Worm (Caenorhabditis elegans) whole organism, L1 larva: ENCODE data around the gene msp-74.

Experiments used
- aly-2 ChIP-seq: fragments of 150-350 bp; optimal IDR thresholded peaks from 2 replicates; lab custom pipeline; 2014; ENCODE audit warnings: missing biosample characterization, missing genetic modification characterization
- egl-27 ChIP-seq, 2 experiments: fragments of 150-350 bp in 1 of 2; sonication (generic microtip); optimal IDR thresholded peaks; 3 replicates each; lab custom pipeline; 2017 to 2018; ENCODE audit warnings: missing biosample characterization in 2 of 2, missing genetic modification characterization in 2 of 2, missing genetic modification reagents in 2 of 2
- jun-1 ChIP-seq: fragments of 150-350 bp; optimal IDR thresholded peaks from 2 replicates; lab custom pipeline; 2014; ENCODE audit warnings: missing biosample characterization, missing genetic modification reagents, missing genetic modification characterization
- nhr-20 ChIP-seq: sonication (generic microtip); optimal IDR thresholded peaks from 2 replicates; lab custom pipeline; 2016; ENCODE audit warnings: mild to moderate bottlenecking, missing genetic modification characterization, missing compliant biosample characterization
- rnt-1 ChIP-seq: sonication (generic microtip); optimal IDR thresholded peaks from 2 replicates; lab custom pipeline; 2016; ENCODE audit warnings: mild to moderate bottlenecking, missing genetic modification characterization, moderate library complexity, missing compliant biosample characterization
- skn-1 ChIP-seq: fragments of 150-350 bp; optimal IDR thresholded peaks from 2 replicates; lab custom pipeline; 2014; ENCODE audit warnings: missing biosample characterization, missing genetic modification characterization
- sox-4 ChIP-seq: sonication (generic microtip); optimal IDR thresholded peaks from 2 replicates; lab custom pipeline; 2016; ENCODE audit warnings: missing genetic modification characterization, missing compliant biosample characterization
- tbx-2 ChIP-seq: sonication (generic microtip); optimal IDR thresholded peaks from 2 replicates; lab custom pipeline; 2016; ENCODE audit warnings: missing genetic modification characterization, missing compliant biosample characterization

The msp-74 gene

ce11 chrII:5066967-5067366, 48.2 kb downstream of the msp-74 start (continued):
- peak; percentile 2 for TF ChIP-seq sox-4 (tag; lab: Kevin White, UChicago)
- no peak for TF ChIP-seq tbx-2
- TF ChIP-seq jun-1 (tag; lab: Kevin White, UChicago), result no peak
- TF ChIP-seq skn-1, result no peak
- no peak for TF ChIP-seq nhr-20
- no peak for TF ChIP-seq rnt-1 (tag; lab: Kevin White, UChicago)
- no peak for TF ChIP-seq aly-2 (tag; lab: Kevin White, UChicago)
- no peak for TF ChIP-seq egl-27 (tag; optimal IDR thresholded peaks at IDR 0.05; lab: Kevin White, UChicago)
